Worm (Caenorhabditis elegans): ENCODE data around the gene cdc-48.1.
A peak's percentile ranks its signal among the peaks of the same experiment; 100 is the strongest.

The cdc-48.1 gene

ce11 chrII:10545213-10545612 lies 18.0 kb downstream of the cdc-48.1 start:
- peak; percentile 77 for TF ChIP-seq ama-1 (optimal IDR thresholded peaks at IDR 0.05)
- TF ChIP-seq mdl-1 (tag; optimal IDR thresholded peaks at IDR 0.05): peak in 1 of 2 experiments; percentile 8
- TF ChIP-seq lin-11 (tag; optimal IDR thresholded peaks at IDR 0.05): no peak
- peak; percentile 17 for TF ChIP-seq lin-13 (GFP tag; optimal IDR thresholded peaks at IDR 0.05)
- TF ChIP-seq mab-5 (tag; optimal IDR thresholded peaks at IDR 0.05): no peak

ce11 chrII:10544374-10544908 lies 18.8 kb downstream of the cdc-48.1 start:
- TF ChIP-seq peb-1 (tag; optimal IDR thresholded peaks at IDR 0.05): no peak
- TF ChIP-seq nhr-12 (tag; optimal IDR thresholded peaks at IDR 0.05): no peak
- peak; percentile 33 for TF ChIP-seq nhr-129 (tag; optimal IDR thresholded peaks at IDR 0.05)
- no peak for TF ChIP-seq ceh-16 (tag; optimal IDR thresholded peaks at IDR 0.05)
- peak; percentile 11 for TF ChIP-seq lin-11 (tag; optimal IDR thresholded peaks at IDR 0.05)
- no peak for TF ChIP-seq aly-2 (tag; optimal IDR thresholded peaks at IDR 0.05)

ce11 chrII:10543457-10544137 lies 19.6 kb downstream of the cdc-48.1 start:
- no peak for TF ChIP-seq egl-27 (tag; optimal IDR thresholded peaks at IDR 0.05)
- no peak for TF ChIP-seq nhr-11 (tag; optimal IDR thresholded peaks at IDR 0.05)
- TF ChIP-seq zag-1 (tag; optimal IDR thresholded peaks at IDR 0.05): no peak
- no peak for TF ChIP-seq unc-55 (GFP tag; optimal IDR thresholded peaks at IDR 0.05)
- no peak for TF ChIP-seq fos-1 (tag; optimal IDR thresholded peaks at IDR 0.05)
- TF ChIP-seq crh-2 (tag; optimal IDR thresholded peaks at IDR 0.05): peak; percentile 1
- TF ChIP-seq ZK546.5 (tag; optimal IDR thresholded peaks at IDR 0.05): no peak
- no peak for TF ChIP-seq nhr-6 (tag; optimal IDR thresholded peaks at IDR 0.05)
- TF ChIP-seq nhr-25 (tag; optimal IDR thresholded peaks at IDR 0.05): peak; percentile 28
- TF ChIP-seq nhr-23 (tag; optimal IDR thresholded peaks at IDR 0.05): no peak
- no peak for TF ChIP-seq snpc-4 (tag; optimal IDR thresholded peaks at IDR 0.05)
- TF ChIP-seq elt-3 (tag; optimal IDR thresholded peaks at IDR 0.05): no peak
- peak; percentile 36 for TF ChIP-seq sma-3 (GFP tag; optimal IDR thresholded peaks at IDR 0.05)
- TF ChIP-seq mab-5 (tag; optimal IDR thresholded peaks at IDR 0.05): no peak
- TF ChIP-seq nhr-12 (tag; optimal IDR thresholded peaks at IDR 0.05): no peak
- TF ChIP-seq sma-9 (GFP tag; optimal IDR thresholded peaks at IDR 0.05): peak; percentile 35
- TF ChIP-seq sma-9 (tag; optimal IDR thresholded peaks at IDR 0.05): no peak
- no peak for TF ChIP-seq Y55F3AM.14 (GFP tag; optimal IDR thresholded peaks at IDR 0.05)
- no peak for TF ChIP-seq ztf-1 (GFP tag; conservative IDR thresholded peaks at IDR 0.05)
- no peak for TF ChIP-seq nhr-21 (tag; optimal IDR thresholded peaks at IDR 0.05)
- TF ChIP-seq C34F6.9 (tag; optimal IDR thresholded peaks at IDR 0.05): no peak
- no peak for TF ChIP-seq R02D3.7 (tag; optimal IDR thresholded peaks at IDR 0.05)
- no peak for TF ChIP-seq lin-11 (tag; optimal IDR thresholded peaks at IDR 0.05)
- no peak for TF ChIP-seq gmeb-1 (tag; optimal IDR thresholded peaks at IDR 0.05)

ce11 chrII:10542654-10543456 lies 20.4 kb downstream of the cdc-48.1 start:
- no peak for TF ChIP-seq crh-2 (tag; optimal IDR thresholded peaks at IDR 0.05)
- TF ChIP-seq nhr-6 (tag; optimal IDR thresholded peaks at IDR 0.05): peak; percentile 32
- no peak for TF ChIP-seq ZK546.5 (tag; optimal IDR thresholded peaks at IDR 0.05)
- TF ChIP-seq lsy-2 (tag; optimal IDR thresholded peaks at IDR 0.05): peak; percentile 6 to 20
- peak; percentile 7 for TF ChIP-seq blmp-1 (tag; optimal IDR thresholded peaks at IDR 0.05; ENCODE audit: insufficient read depth)
- peak; percentile 92 for TF ChIP-seq ama-1 (optimal IDR thresholded peaks at IDR 0.05)
- TF ChIP-seq mbf-1 (tag; optimal IDR thresholded peaks at IDR 0.05): no peak
- TF ChIP-seq R02D3.7 (tag; optimal IDR thresholded peaks at IDR 0.05): no peak
- TF ChIP-seq Y55F3AM.14 (GFP tag; optimal IDR thresholded peaks at IDR 0.05): peak; percentile 64
- TF ChIP-seq nhr-23 (tag; optimal IDR thresholded peaks at IDR 0.05): no peak
- no peak for TF ChIP-seq peb-1 (tag; optimal IDR thresholded peaks at IDR 0.05)
- peak; percentile 11 for TF ChIP-seq ztf-4 (tag; optimal IDR thresholded peaks at IDR 0.05)
- peak; percentile 34 for TF ChIP-seq nhr-129 (tag; optimal IDR thresholded peaks at IDR 0.05)

Measured in whole organism, L2 larva.